Fruit fly (Drosophila melanogaster) whole organism, embryonic: ENCODE results near the gene Agpat3.
A peak's percentile ranks its signal among the peaks of the same experiment; 100 is the strongest.

ENCODE experiments used
- BEAF-32 ChIP-seq: fragments of 200-800 bp; sonication (Bioruptor generic); optimal IDR thresholded peaks from 3 replicates; lab custom pipeline; 2017; ENCODE audit warnings: missing biosample characterization, missing genetic modification characterization, mild to moderate bottlenecking, moderate library complexity, missing genetic modification reagents
- CG10959 ChIP-seq: fragments of 200-800 bp; sonication (Bioruptor generic); IDR thresholded peaks from 2 replicates; pipeline ENCODE4 v1.3.6; 2022; ENCODE audit warnings: missing biosample characterization, missing genetic modification characterization
- CG12744 ChIP-seq: fragments of 200-800 bp; sonication (Bioruptor generic); optimal IDR thresholded peaks from 2 replicates; lab custom pipeline; 2016; ENCODE audit warnings: missing biosample characterization, missing genetic modification characterization
- CG15696 ChIP-seq: fragments of 200-800 bp; sonication (Bioruptor generic); optimal IDR thresholded peaks from 2 replicates; lab custom pipeline; 2019; ENCODE audit warnings: missing biosample characterization, mild to moderate bottlenecking, missing genetic modification characterization, moderate library complexity
- CG16779 ChIP-seq: fragments of 200-800 bp; sonication (Bioruptor generic); IDR thresholded peaks from 2 replicates; pipeline ENCODE4 v1.3.6; 2022; ENCODE audit warnings: missing biosample characterization, missing genetic modification characterization
- CG1832 ChIP-seq: fragments of 200-800 bp; sonication (Bioruptor generic); optimal IDR thresholded peaks from 2 replicates; lab custom pipeline; 2017; ENCODE audit warnings: missing biosample characterization, mild to moderate bottlenecking, missing genetic modification characterization, inconsistent platforms
- CG18599 ChIP-seq: fragments of 200-800 bp; sonication (Bioruptor generic); optimal IDR thresholded peaks from 3 replicates; lab custom pipeline; 2017; ENCODE audit warnings: missing biosample characterization, missing genetic modification characterization, mild to moderate bottlenecking, moderate library complexity, missing genetic modification reagents
- CG30403 ChIP-seq: fragments of 200-800 bp; sonication (Bioruptor generic); optimal IDR thresholded peaks from 3 replicates; lab custom pipeline; 2016; ENCODE audit warnings: missing biosample characterization, missing genetic modification characterization
- CG31388 ChIP-seq: fragments of 200-800 bp; sonication (Bioruptor generic); optimal IDR thresholded peaks from 2 replicates; lab custom pipeline; 2016; ENCODE audit warnings: missing biosample characterization, missing genetic modification characterization
- CG3281 ChIP-seq: fragments of 200-800 bp; sonication (Bioruptor generic); optimal IDR thresholded peaks from 3 replicates; lab custom pipeline; 2017; ENCODE audit warnings: missing biosample characterization, mild to moderate bottlenecking, missing genetic modification characterization
- CG33557 ChIP-seq: fragments of 200-800 bp; sonication (Bioruptor generic); optimal IDR thresholded peaks from 2 replicates; lab custom pipeline; 2019; ENCODE audit warnings: missing biosample characterization, mild to moderate bottlenecking, missing genetic modification characterization, moderate library complexity
- CG34224 ChIP-seq: fragments of 200-800 bp; sonication (Bioruptor generic); IDR thresholded peaks from 3 replicates; pipeline ENCODE4 v1.3.6; 2022; ENCODE audit warnings: missing biosample characterization, missing genetic modification characterization; ENCODE audit not compliant: partially characterized antibody
- CG4328 ChIP-seq: fragments of 200-800 bp; sonication (Bioruptor generic); optimal IDR thresholded peaks from 3 replicates; lab custom pipeline; 2017; ENCODE audit warnings: missing biosample characterization, missing genetic modification reagents, missing genetic modification characterization
- CG6683 ChIP-seq: fragments of 200-800 bp; sonication (Bioruptor generic); optimal IDR thresholded peaks from 2 replicates; lab custom pipeline; 2017; ENCODE audit warnings: missing biosample characterization, mild to moderate bottlenecking, missing genetic modification characterization, missing genetic modification reagents
- CG7928 ChIP-seq: fragments of 200-800 bp; sonication (Bioruptor generic); optimal IDR thresholded peaks from 2 replicates; lab custom pipeline; 2017; ENCODE audit warnings: missing biosample characterization, mild to moderate bottlenecking, missing genetic modification characterization
- CG8290 ChIP-seq, 3 experiments: fragments of 200-800 bp; sonication (Bioruptor generic); optimal IDR thresholded peaks; 2 replicates each; lab custom pipeline; 2016 to 2019; ENCODE audit warnings: missing biosample characterization in 3 of 3, missing genetic modification characterization in 3 of 3, mild to moderate bottlenecking in 2 of 3, moderate library complexity in 1 of 3
- CG8359 ChIP-seq: fragments of 200-800 bp; sonication (Bioruptor generic); optimal IDR thresholded peaks from 2 replicates; lab custom pipeline; 2017; ENCODE audit warnings: missing biosample characterization, mild to moderate bottlenecking, missing genetic modification characterization, borderline replicate concordance
- CG8924 ChIP-seq: fragments of 200-800 bp; optimal IDR thresholded peaks from 3 replicates; lab custom pipeline; 2019; ENCODE audit warnings: missing biosample characterization, mild to moderate bottlenecking, missing genetic modification characterization, moderate library complexity
- CG9437 ChIP-seq: fragments of 200-800 bp; sonication (Bioruptor generic); optimal IDR thresholded peaks from 2 replicates; lab custom pipeline; 2018; ENCODE audit warnings: missing biosample characterization, mild to moderate bottlenecking, missing genetic modification characterization
- CTCF ChIP-seq: fragments of 200-800 bp; sonication (Bioruptor generic); optimal IDR thresholded peaks from 2 replicates; lab custom pipeline; 2017; ENCODE audit warnings: missing biosample characterization, mild to moderate bottlenecking, missing genetic modification characterization, moderate library complexity
- Doc2 ChIP-seq: fragments of 200-800 bp; sonication (Bioruptor generic); IDR thresholded peaks from 2 replicates; pipeline ENCODE4 v1.3.6; 2022; ENCODE audit warnings: missing biosample characterization, missing genetic modification characterization
- Fer3 ChIP-seq: fragments of 200-800 bp; sonication (Bioruptor generic); optimal IDR thresholded peaks from 2 replicates; lab custom pipeline; 2018; ENCODE audit warnings: missing biosample characterization, mild to moderate bottlenecking, missing genetic modification characterization, moderate library complexity
- H15 ChIP-seq: fragments of 200-800 bp; sonication (Bioruptor generic); IDR thresholded peaks from 3 replicates; pipeline ENCODE4 v1.3.6; 2022; ENCODE audit warnings: missing biosample characterization, missing genetic modification characterization
- Nf-YA ChIP-seq: fragments of 200-800 bp; sonication (Bioruptor generic); IDR thresholded peaks from 2 replicates; pipeline ENCODE4 v1.3.6; 2022; ENCODE audit warnings: missing biosample characterization, missing genetic modification characterization
- PHDP ChIP-seq: fragments of 200-800 bp; sonication (Bioruptor generic); optimal IDR thresholded peaks from 3 replicates; lab custom pipeline; 2018; ENCODE audit warnings: missing biosample characterization, mild to moderate bottlenecking, missing genetic modification characterization, moderate library complexity
- Pdp1 ChIP-seq, 2 experiments: fragments of 200-800 bp; sonication (Bioruptor generic); optimal IDR thresholded peaks; 3 replicates each; lab custom pipeline; 2016; ENCODE audit warnings: missing biosample characterization in 2 of 2, missing genetic modification characterization in 2 of 2, mild to moderate bottlenecking in 1 of 2, moderate library complexity in 1 of 2
- Sox100B ChIP-seq: fragments of 200-800 bp; sonication (Bioruptor generic); optimal IDR thresholded peaks from 3 replicates; lab custom pipeline; 2018; ENCODE audit warnings: missing biosample characterization, mild to moderate bottlenecking, missing genetic modification characterization
- Sox102F ChIP-seq: fragments of 200-800 bp; sonication (Bioruptor generic); optimal IDR thresholded peaks from 2 replicates; lab custom pipeline; 2018; ENCODE audit warnings: missing biosample characterization, mild to moderate bottlenecking, missing genetic modification characterization, moderate library complexity
- Sry-δ ChIP-seq: fragments of 200-800 bp; sonication (Bioruptor generic); optimal IDR thresholded peaks from 2 replicates; lab custom pipeline; 2016; ENCODE audit warnings: missing biosample characterization, missing genetic modification characterization
- Ssrp ChIP-seq: fragments of 200-800 bp; sonication (Bioruptor generic); optimal IDR thresholded peaks from 2 replicates; lab custom pipeline; 2018; ENCODE audit warnings: missing biosample characterization, mild to moderate bottlenecking, missing genetic modification characterization, moderate library complexity
- Stat92E ChIP-seq, 3 experiments: fragments of >200 bp in 2 of 3; fragments of 200-800 bp in 1 of 3; sonication (Bioruptor generic) in 1 of 3; optimal IDR thresholded peaks; 2 replicates each; lab custom pipeline; 2017 to 2019; ENCODE audit warnings: missing biosample characterization in 3 of 3, missing genetic modification characterization in 3 of 3, mild to moderate bottlenecking in 1 of 3, moderate library complexity in 1 of 3
- Xrp1 ChIP-seq: fragments of 200-800 bp; sonication (Bioruptor generic); IDR thresholded peaks from 2 replicates; pipeline ENCODE4 v1.3.6; 2022; ENCODE audit warnings: missing biosample characterization, missing genetic modification characterization
- al ChIP-seq: fragments of 200-800 bp; sonication (Bioruptor generic); IDR thresholded peaks from 2 replicates; pipeline ENCODE4 v1.3.6; 2022; ENCODE audit warnings: missing biosample characterization, missing genetic modification characterization
- ase ChIP-seq: fragments of 200-800 bp; sonication (Bioruptor generic); IDR thresholded peaks from 3 replicates; pipeline ENCODE4 v1.3.6; 2022; ENCODE audit warnings: missing biosample characterization, missing genetic modification characterization
- btn ChIP-seq: fragments of 200-800 bp; sonication (Bioruptor generic); optimal IDR thresholded peaks from 2 replicates; lab custom pipeline; 2016; ENCODE audit warnings: missing biosample characterization, missing genetic modification characterization
- crp ChIP-seq, 2 experiments: fragments of 200-800 bp; sonication (Bioruptor generic); optimal IDR thresholded peaks; 2 replicates in 1 of 2; 3 replicates in 1 of 2; lab custom pipeline; 2017; ENCODE audit warnings: missing biosample characterization in 2 of 2, missing genetic modification characterization in 2 of 2, mild to moderate bottlenecking in 1 of 2, moderate library complexity in 1 of 2
- dmrt99B ChIP-seq: fragments of 200-800 bp; sonication (Bioruptor generic); optimal IDR thresholded peaks from 2 replicates; lab custom pipeline; 2018; ENCODE audit warnings: missing biosample characterization, mild to moderate bottlenecking, missing genetic modification characterization, moderate library complexity
- fd96Cb ChIP-seq: fragments of 200-800 bp; sonication (Bioruptor generic); optimal IDR thresholded peaks from 2 replicates; lab custom pipeline; 2018; ENCODE audit warnings: missing biosample characterization, mild to moderate bottlenecking, missing genetic modification characterization, moderate library complexity
- ftz-f1 ChIP-seq: fragments of 200-800 bp; sonication (Bioruptor generic); optimal IDR thresholded peaks from 2 replicates; lab custom pipeline; 2016; ENCODE audit warnings: missing biosample characterization, missing genetic modification characterization
- gro ChIP-seq: fragments of 200-800 bp; sonication (Bioruptor generic); optimal IDR thresholded peaks from 2 replicates; lab custom pipeline; 2016; ENCODE audit warnings: missing biosample characterization, missing genetic modification characterization
- gsb-n ChIP-seq: fragments of 200-800 bp; sonication (Bioruptor generic); optimal IDR thresholded peaks from 3 replicates; lab custom pipeline; 2018; ENCODE audit warnings: missing biosample characterization, mild to moderate bottlenecking, missing genetic modification characterization
- jigr1 ChIP-seq: fragments of 200-800 bp; sonication (Bioruptor generic); IDR thresholded peaks from 3 replicates; pipeline ENCODE4 v1.3.6; 2022; ENCODE audit warnings: missing biosample characterization, missing genetic modification characterization
- p53 ChIP-seq: fragments of 200-800 bp; sonication (Bioruptor generic); optimal IDR thresholded peaks from 2 replicates; lab custom pipeline; 2016; ENCODE audit warnings: missing biosample characterization, missing genetic modification characterization
- pan ChIP-seq, 4 experiments: fragments of >200 bp in 3 of 4; fragments of 200-800 bp in 1 of 4; sonication (Bioruptor generic) in 1 of 4; optimal IDR thresholded peaks in 3 of 4; IDR thresholded peaks in 1 of 4; 2 replicates each; pipeline versions ENCODE4 v1.3.6 to Lab custom; 2017 to 2022; ENCODE audit warnings: missing biosample characterization in 2 of 4, missing genetic modification characterization in 2 of 4, mixed read lengths in 1 of 4
- sna ChIP-seq: fragments of 200-800 bp; sonication (Bioruptor generic); IDR thresholded peaks from 2 replicates; pipeline ENCODE4 v1.3.6; 2022; ENCODE audit warnings: missing biosample characterization, missing genetic modification characterization; ENCODE audit not compliant: partially characterized antibody
- sug ChIP-seq: fragments of 200-800 bp; optimal IDR thresholded peaks from 2 replicates; lab custom pipeline; 2019; ENCODE audit warnings: missing biosample characterization, mild to moderate bottlenecking, missing genetic modification characterization, moderate library complexity
- tgo ChIP-seq: fragments of 200-800 bp; sonication (Bioruptor generic); IDR thresholded peaks from 3 replicates; pipeline ENCODE4 v1.3.6; 2022; ENCODE audit warnings: missing biosample characterization, missing genetic modification characterization

Gene Agpat3

DNA sequence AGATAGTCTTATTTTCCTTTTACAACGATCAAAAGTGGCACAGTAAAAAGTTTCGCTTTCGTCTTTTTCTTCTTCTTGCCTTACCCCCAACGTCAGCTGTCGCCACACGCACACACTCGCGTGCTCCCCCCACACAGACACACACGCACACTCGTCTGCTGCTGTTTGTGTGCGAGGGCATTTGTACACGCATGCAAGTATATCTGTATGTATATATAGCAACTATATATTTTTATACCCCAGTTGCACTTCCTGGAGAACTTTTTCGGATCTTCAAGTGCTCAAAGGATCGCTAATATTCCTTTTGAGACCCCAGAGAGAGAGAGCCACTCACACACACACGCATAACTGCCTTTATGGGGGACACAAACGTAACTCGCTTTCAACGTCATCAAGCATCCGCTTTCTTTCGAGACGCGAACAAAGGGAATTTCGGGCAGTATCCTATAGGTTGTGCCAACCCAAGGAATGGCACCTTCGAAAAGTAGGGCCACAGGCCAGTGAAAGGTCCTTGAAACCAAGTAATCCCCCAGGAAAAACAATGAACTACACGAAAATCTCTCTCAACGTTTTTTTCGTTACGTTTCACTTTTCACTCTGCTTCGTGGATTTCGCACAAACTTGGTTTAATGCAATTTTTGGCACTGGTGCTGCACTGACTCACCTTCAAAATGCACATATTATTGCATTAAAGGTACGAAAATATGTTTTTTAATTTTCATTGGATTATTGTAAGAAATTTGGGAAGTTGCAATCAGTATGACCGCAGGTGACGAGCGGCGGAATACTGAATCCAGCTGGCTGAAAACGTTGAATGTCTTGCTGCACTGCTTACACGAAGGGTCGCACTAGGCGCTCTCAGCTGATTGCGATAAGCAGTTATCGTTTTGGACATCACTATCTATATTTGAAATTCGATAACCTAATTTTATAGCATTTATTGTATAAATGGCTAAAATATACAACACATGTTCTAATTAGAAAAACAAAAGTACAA, 7.7 kb downstream of the Agpat3 start, which contains the start of gene roq (continued):
- TF ChIP-seq crp (GFP tag; optimal IDR thresholded peaks at IDR 0.05; lab: Kevin White, UChicago) (peak; percentile 96 to 99), CTCF (peak; percentile 28), CG7928 (GFP tag; lab: Kevin White, UChicago) (no peak), CG8924 (peak; percentile 26), Xrp1 (GFP tag; lab: Robert Waterston, UW) (no peak), H15 (GFP tag; lab: Robert Waterston, UW) (no peak), sug (tag; lab: Kevin White, UChicago) (peak; percentile 93), CG9437 (GFP tag; lab: Kevin White, UChicago) (peak; percentile 95), CG34224 (peak; percentile 58; the same call in 2 of the 3 replicates), al (GFP tag; lab: Robert Waterston, UW) (no peak), Doc2 (no peak), CG31388 (no peak), Sry-δ (GFP tag; lab: Kevin White, UChicago) (peak; percentile 74), CG33557 (peak; percentile 26), gro (GFP tag; lab: Kevin White, UChicago) (no peak), CG1832 (GFP tag; lab: Kevin White, UChicago) (no peak), PHDP (tag; lab: Kevin White, UChicago) (no peak), Fer3 (tag; lab: Kevin White, UChicago) (no peak), CG8290 (GFP tag; optimal IDR thresholded peaks at IDR 0.05; lab: Kevin White, UChicago) (no peak), CG8290 (tag; optimal IDR thresholded peaks at IDR 0.05; lab: Kevin White, UChicago) (no peak), CG6683 (GFP tag; lab: Kevin White, UChicago) (no peak), Pdp1 (GFP tag; optimal IDR thresholded peaks at IDR 0.05; lab: Kevin White, UChicago) (peak in 1 of 2 experiments; percentile 65), CG18599 (GFP tag; lab: Kevin White, UChicago) (no peak), btn (GFP tag; lab: Kevin White, UChicago) (no peak), tgo (GFP tag; lab: Robert Waterston, UW) (no peak), CG30403 (GFP tag; lab: Kevin White, UChicago) (no peak), sna (GFP tag; lab: Robert Waterston, UW) (0 out of 2 replicates have a peak, but pooled peaks have one; percentile 19), Stat92E (GFP tag; optimal IDR thresholded peaks at IDR 0.05; lab: Kevin White, UChicago) (peak in 2 of 3 experiments; percentile 28 to 82), BEAF-32 (GFP tag; lab: Kevin White, UChicago) (peak; percentile 55), Sox102F (GFP tag; lab: Kevin White, UChicago) (no peak), CG8359 (no peak), CG16779 (GFP tag; lab: Robert Waterston, UW) (no peak), jigr1 (no peak), p53 (GFP tag; lab: Kevin White, UChicago) (no peak), Nf-YA (no peak), Sox100B (GFP tag; lab: Kevin White, UChicago) (no peak), gsb-n (tag; lab: Kevin White, UChicago) (no peak), CG4328 (no peak), CG10959 (GFP tag; lab: Robert Waterston, UW) (no peak), Ssrp (no peak), pan (optimal IDR thresholded peaks at IDR 0.05; lab: Kevin White, UChicago) (no peak), pan (GFP tag; optimal IDR thresholded peaks at IDR 0.05 in 1 of 2, IDR thresholded peaks at IDR 0.05 in 1 of 2) (no peak), dmrt99B (tag; lab: Kevin White, UChicago) (no peak), ase (GFP tag; lab: Robert Waterston, UW) (no peak), fd96Cb (tag; lab: Kevin White, UChicago) (no peak), ftz-f1 (GFP tag; lab: Kevin White, UChicago) (no peak), CG15696 (no peak), CG12744 (GFP tag; lab: Kevin White, UChicago) (no peak), CG3281 (GFP tag; lab: Kevin White, UChicago) (no peak)
